Worm (Caenorhabditis elegans): Measurements from ENCODE around the gene T01D3.3.

The T01D3.3 gene

DNA sequence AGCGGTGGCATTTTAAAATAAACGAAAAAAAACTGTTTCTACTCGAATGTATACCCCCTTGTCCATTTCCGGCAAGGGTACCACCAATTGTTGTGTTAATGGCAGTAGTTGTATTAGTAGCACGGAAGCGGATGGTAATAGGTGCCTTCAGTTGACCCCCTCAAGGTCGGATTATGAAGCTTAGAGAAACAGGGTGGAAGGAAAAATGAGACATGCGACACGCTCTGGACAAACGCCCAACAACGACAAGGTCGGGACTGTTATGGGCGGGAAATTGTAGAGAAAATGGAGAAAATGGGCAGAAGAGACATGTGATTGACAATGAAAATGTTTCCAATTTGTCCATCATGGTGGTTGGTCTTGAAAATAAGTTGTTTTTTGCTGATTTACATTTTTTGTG lies at the start of gene T01D3.3:
Gene T01D3.3 (plus strand): TSS at position 312 of the 400 bp plus-strand sequence.
- no peak for TF ChIP-seq unc-62 (GFP tag; optimal IDR thresholded peaks at IDR 0.05)

DNA sequence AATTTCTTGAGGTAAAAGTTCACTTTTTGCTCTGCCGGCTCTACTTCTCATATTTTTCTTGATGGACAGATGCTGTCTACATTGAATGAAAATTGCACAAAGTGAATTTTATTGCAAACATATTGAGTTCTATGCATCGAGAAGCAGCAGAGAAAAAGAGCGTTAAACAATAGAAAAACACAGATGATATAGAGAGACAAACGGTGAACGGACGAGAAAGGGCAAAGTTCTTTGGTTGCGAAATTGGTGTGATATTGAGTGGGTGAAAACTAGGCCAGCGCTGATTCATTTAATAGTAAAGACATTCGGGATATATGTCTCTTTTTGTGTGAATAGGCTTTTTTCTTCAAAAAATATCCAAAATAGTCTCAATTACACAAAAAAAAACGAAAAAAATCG lies 49.7 kb upstream of the T01D3.3 start:
- no peak for TF ChIP-seq unc-62 (GFP tag; optimal IDR thresholded peaks at IDR 0.05)

DNA sequence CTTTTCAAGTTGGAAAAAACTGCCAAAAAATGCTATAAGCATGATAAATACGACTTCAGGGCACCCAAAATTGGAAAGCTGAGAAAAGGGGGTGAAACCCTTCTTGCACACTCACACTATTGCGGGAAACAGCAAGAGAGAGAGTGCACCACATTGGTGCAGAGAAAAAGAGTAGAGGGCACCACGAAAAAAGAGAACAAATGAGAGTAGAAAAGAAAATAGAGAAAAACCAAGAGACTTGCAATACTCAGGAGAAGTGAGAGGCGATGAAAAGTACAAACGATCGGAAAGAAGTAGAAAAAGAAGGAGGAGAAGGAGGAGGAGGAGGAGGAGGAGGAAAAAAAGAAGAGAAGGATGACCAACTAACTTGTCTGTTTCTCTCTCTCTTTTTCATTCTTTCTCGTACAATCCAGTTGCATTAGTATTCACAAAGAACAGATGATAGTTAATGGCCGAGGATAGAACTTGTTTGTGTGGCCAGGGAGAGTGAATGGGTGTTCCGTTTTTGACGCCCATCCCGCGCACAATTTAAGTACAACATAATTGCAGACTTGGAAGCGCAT lies 48.8 kb upstream of the T01D3.3 start:
- TF ChIP-seq unc-62 (GFP tag; optimal IDR thresholded peaks at IDR 0.05) = no peak

DNA sequence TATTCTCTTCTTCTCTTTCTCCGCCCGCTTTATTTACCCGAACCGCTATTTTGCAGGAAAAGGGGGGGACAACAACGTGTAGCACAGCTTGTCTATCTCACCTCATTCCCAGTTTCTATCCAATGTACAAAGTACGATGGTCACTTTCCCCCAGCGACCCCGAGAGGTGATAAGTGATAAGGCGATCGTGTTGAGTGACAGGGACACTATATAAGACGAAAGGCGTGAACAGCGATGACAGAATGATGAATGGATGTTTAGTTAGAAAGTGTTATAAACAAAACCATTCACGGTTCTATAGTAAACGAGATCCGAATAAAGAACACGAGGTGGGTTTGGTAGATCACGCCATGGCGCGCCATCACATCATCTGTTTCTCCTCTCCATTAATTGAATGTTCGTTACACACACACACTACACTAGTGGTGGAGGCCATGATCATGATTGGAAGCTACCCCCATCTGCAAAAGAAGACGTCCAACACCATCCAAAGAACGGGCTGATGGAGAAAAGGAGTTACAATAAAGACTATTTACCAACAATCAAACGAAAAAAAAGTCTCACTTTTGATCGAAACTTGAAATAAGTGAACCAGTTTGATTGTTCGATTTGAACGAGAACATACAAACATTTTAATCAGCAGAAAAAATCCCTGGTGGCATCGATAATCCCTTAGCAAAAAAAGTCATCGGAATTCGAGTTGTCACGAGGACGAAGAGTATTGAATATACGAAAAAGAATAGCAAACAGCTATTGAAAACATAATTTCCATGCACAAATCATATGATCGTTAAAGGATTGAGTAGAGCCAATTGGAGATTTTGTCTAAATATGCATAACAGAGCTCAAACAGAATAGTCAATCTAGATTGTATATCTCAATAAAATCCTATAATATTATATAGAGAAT lies 47.5 kb upstream of the T01D3.3 start:
- TF ChIP-seq unc-62 (GFP tag; optimal IDR thresholded peaks at IDR 0.05) = no peak

DNA sequence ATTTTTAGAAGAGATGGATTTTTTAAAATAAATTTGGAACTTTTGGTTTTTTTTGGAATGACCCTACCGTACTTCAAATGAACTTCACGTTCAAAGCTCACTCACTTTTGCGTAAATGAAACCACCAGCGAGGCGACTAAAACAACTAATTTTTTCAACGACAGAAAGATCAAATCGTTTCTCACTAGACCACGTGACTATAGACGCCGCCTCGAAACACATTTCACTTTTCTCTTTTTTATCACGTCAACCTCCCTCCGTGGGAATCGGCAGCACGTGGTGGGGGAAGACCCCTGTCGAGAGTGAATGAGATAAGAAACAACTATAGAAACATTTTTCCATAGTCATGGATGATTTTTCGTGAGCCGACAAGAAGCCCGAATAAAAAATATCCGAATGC lies 46.8 kb upstream of the T01D3.3 start:
- TF ChIP-seq unc-62 (GFP tag; optimal IDR thresholded peaks at IDR 0.05) = no peak

DNA sequence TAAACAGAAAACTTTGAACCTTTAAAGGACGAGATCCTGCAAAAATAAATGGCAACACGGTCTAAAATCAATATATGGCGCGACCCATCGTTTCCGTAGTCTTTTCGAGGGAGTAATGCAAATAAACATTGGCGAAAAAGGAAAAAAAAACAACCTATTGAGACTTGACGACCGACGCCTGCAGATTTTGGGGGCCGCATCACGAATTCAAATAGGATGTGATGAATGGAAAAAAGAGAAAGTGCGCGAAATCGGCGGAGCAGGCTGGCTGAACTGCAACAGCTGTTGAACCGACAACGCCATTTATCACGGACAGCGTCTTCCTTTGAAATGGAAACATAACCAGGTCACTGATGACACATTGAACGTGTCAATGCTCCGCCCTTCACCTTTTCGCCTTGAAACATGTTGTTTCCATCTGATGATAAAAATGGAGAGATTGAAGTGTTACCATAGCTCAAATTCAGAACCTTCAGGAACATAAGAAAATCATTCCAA lies 46.2 kb upstream of the T01D3.3 start:
- TF ChIP-seq unc-62 (GFP tag; optimal IDR thresholded peaks at IDR 0.05) = no peak

DNA sequence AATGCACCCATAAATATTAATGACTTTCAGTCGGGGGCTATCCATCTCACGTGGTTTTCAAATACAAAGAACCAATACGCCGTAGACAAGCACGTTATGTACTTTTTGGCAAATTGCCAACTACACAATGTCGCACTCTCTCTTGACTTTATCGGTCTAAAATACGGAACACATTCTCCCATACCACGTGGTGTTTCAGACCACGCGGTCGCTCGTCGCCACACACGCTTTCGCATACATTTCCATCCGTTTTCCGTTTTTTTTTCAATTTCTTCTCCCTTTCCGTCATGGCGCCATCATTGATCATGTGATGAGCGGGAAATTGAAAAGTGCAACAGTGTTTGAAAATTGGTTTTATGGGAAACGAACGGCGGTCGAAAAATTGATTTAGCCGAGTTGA lies 45.5 kb upstream of the T01D3.3 start:
- no peak for TF ChIP-seq unc-62 (GFP tag; optimal IDR thresholded peaks at IDR 0.05)

DNA sequence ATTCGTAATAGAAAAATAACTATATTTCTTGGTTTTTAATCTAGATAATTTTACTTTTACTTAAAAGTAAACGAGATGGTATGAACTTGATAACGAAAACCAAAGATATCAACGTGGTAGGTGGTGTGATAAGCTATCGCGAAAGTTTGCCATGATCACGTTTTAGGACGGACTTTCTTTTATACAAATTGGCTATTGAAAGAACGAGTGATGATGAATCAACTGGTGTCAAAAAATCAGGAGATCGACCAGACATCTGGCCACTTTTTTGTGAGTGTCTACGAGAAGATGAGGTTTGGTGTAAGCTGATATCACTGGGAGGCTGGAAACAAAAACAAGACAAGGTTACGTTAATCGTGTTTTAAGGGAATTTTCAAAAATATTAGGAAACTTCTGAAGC lies 44.9 kb upstream of the T01D3.3 start:
- TF ChIP-seq unc-62 (GFP tag; optimal IDR thresholded peaks at IDR 0.05) = no peak

DNA sequence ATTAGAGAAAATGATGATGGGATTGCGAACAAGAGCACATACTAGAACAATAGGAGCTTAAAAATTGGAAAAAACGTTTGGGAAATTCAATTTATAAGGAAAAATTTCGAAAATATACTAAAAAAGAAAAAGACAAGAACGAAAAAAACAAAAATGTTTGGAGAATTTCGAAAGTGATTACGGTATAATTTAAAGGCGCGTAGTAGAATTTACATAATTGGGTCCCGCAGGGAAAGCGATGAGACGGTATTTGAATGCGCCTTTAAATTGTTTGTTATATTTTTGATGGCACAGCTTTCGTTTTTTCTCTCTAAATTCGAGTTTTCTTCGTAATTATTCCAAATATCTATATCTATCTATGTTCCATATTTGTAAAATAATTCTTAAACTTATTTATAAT lies 44.0 kb upstream of the T01D3.3 start:
- TF ChIP-seq unc-62 (GFP tag; optimal IDR thresholded peaks at IDR 0.05) = no peak

DNA sequence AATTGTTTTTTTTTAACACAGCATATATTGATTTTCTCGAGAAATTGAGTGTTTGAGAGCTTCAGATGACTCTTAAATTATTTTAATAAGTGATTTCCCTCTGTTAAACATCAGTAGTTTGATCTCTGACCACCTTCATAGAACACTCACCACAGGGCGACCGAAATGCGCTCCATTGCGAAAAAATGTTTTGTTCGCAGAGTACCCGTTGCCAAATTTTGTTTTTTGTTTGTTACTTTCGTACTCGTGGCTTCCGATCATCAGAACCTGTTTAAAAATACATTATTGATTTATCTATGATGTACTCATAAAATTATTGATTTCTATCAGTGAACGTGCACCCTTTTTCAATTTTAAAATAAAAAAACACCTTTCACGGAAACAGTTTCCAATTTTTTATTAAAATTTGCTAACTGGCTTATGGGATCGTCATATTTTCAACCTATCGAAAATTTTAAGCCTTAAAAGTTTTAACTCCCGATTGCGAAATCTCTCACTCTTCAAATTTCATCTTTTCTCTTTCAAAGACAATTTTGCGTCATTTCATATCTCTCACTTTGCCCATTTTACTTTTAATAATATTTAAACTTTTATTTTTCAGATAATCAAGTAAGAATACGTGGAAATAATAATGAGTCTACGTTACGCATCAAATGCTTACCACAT lies 43.3 kb upstream of the T01D3.3 start, which contains the start of gene letm-1:
Gene letm-1 (plus strand): TSS at position 598 of the 666 bp plus-strand sequence.
- no peak for TF ChIP-seq unc-62 (GFP tag; optimal IDR thresholded peaks at IDR 0.05)

DNA sequence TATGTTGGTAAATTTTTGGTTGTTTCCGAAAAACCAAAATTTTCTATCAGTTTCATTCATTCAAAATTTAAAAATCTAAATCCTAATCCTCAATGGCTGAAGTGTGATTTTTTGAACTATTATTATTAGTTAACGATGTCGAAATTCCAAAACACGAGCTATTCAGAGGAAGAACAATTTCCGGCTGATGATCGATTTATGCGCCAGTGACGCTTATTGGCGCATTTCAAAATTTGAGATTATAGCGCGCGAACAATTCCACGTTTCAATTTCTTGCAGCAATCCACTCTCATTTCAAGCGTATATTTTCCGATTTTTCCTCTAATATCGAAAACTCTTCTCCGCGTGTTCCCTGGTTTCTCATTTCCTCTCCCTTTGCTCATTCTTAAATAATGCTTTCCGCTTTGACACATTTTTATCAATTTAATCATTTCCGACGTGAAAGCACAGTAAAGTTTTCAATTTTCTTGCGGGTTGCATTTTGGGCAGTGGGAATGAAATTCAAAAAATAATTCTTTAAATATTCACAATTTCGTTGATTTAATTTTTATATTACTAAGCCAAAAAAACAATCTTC lies 39.6 kb upstream of the T01D3.3 start:
- no peak for TF ChIP-seq unc-62 (GFP tag; optimal IDR thresholded peaks at IDR 0.05)

DNA sequence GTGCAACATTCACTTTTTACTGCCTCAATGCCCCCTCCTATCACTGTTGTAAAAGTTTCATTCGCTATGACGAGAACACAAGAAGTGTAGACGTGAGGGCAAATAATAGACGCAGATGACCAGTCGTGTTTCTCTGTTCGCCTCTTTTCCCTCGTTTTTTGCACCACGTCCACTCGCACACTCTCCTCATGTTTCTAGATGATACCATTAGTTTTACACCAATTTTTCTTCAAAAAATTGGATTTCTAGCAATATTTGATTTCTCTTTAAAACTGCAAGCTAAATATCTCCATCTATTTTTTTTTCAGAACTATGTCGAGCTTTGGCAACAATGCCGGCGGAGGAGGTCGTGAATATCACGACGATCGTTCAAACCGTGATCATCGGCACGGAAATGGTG lies 39.0 kb upstream of the T01D3.3 start, which contains the start of gene rde-12:
Gene rde-12 (plus strand): TSS at position 301 of the 400 bp plus-strand sequence.
- TF ChIP-seq unc-62 (GFP tag; optimal IDR thresholded peaks at IDR 0.05) = no peak

DNA sequence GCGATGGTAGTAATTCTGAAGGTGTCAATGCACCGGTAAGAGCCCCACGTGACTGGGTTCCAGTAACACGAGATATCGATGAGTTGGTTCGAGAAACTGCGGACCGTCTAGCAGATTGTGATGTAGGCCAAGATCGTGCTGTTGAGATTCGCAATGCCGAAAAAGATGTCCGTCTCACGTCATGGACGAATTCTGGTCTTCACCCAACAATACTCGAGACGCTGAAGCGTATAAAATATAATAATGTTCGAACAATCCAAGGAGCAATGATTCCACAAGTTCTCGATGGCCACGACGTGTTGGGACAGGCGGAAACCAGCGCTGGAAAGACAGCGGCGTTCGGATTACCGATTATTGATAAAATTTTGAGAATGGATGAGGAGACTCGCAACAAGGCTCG lies 37.6 kb upstream of the T01D3.3 start:
- no peak for TF ChIP-seq unc-62 (GFP tag; optimal IDR thresholded peaks at IDR 0.05)

DNA sequence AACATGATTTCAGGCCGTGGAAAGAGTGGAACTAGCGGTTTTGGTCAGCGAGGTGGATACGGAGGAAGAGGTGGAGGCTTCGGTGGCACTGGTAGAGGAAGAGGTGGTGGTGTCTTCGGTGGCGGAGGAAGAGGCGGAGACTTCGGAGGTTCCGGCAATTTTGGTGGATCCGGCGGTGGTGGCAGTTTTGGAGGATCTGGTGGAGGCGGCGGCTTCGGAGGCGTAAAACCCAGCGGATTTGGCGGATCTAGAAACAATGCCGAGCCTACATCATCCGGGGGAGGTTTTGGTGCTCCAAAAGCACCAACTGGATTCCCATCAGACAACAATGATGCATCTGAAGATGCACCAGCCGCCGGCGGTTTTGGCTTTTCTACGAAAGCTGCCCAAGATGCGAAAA lies 35.7 kb upstream of the T01D3.3 start:
- no peak for TF ChIP-seq unc-62 (GFP tag; optimal IDR thresholded peaks at IDR 0.05)

DNA sequence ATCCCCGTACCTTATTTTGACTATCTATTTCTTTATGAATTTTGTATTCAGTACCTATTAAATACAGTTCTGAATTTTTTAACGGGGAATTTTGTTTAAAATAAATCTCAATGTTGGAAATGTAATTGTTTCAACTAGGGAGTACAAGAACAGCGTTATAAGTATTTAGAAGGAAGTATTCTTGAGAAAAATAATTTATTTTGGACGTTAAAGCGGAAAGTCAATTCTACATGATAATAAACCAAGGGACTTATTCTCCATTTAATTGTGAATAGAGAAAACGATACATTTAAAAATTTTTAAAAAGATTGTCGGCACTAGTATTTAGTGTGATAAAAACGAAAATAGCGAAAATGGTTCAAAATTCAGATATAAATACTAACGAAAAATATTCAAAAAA lies 34.9 kb upstream of the T01D3.3 start:
- TF ChIP-seq unc-62 (GFP tag; optimal IDR thresholded peaks at IDR 0.05) = no peak
